Worm (Caenorhabditis elegans) whole organism, L4 larva: ENCODE results near the gene ZK632.4.

Experiments
- ces-1 ChIP-seq: fragments of 150-350 bp; sonication (generic microtip); optimal IDR thresholded peaks from 4 replicates; lab custom pipeline; 2014; ENCODE audit warnings: missing biosample characterization, missing genetic modification reagents, missing genetic modification characterization
- daf-16 ChIP-seq, 3 experiments: sonication (generic microtip); optimal IDR thresholded peaks; 2 replicates each; lab custom pipeline; 2016 to 2017; ENCODE audit warnings: missing genetic modification characterization in 3 of 3, missing genetic modification reagents in 3 of 3, mild to moderate bottlenecking in 2 of 3, missing compliant biosample characterization in 2 of 3, missing biosample characterization in 1 of 3, moderate library complexity in 1 of 3
- fkh-10 ChIP-seq: fragments of 150-350 bp; optimal IDR thresholded peaks from 2 replicates; lab custom pipeline; 2014; ENCODE audit warnings: missing biosample characterization, missing genetic modification reagents, missing genetic modification characterization
- fos-1 ChIP-seq: fragments of 150-350 bp; optimal IDR thresholded peaks from 2 replicates; lab custom pipeline; 2014; ENCODE audit warnings: missing biosample characterization, missing genetic modification characterization
- mxl-2 ChIP-seq: fragments of 200-800 bp; sonication (Bioruptor generic); conservative IDR thresholded peaks from 2 replicates; pipeline ENCODE4 v1.3.6; 2022; ENCODE audit warnings: missing genetic modification reagents, missing genetic modification characterization, missing compliant biosample characterization
- saeg-2 ChIP-seq: fragments of 200-800 bp; sonication (Bioruptor generic); IDR thresholded peaks from 2 replicates; pipeline ENCODE4 v1.3.6; 2022; ENCODE audit warnings: missing genetic modification reagents, missing genetic modification characterization, missing compliant biosample characterization
- ztf-11 ChIP-seq: fragments of 150-350 bp; optimal IDR thresholded peaks from 2 replicates; lab custom pipeline; 2014; ENCODE audit warnings: missing biosample characterization, missing genetic modification characterization

DNA sequence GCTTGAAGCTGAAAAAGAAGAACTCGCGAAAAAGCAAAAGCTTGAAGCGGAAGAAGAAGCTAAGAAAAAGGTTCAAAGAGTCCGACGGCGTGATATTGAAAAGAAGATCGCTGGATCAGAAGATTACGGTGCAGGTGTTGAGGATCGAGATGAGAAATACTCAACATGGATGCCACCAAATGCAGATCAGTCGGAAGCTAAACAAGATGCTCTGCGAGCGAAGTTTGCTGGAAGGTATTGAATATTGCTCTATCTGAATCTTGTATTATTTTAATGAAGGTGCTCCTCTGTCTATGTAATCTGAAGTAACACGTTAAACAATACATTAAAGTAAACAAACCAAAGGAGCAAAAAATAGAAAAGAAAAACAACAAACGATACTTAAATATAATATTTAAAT lies 5.2 kb downstream of the ZK632.4 start:
- TF ChIP-seq ces-1 (GFP tag; lab: Kevin White, UChicago) (no peak), fos-1 (tag; lab: Kevin White, UChicago) (no peak), mxl-2 (GFP tag; lab: Robert Waterston, UW) (no peak), ztf-11 (tag; lab: Kevin White, UChicago) (no peak), daf-16 (GFP tag; optimal IDR thresholded peaks at IDR 0.05; lab: Kevin White, UChicago) (no peak), daf-16 (tag; optimal IDR thresholded peaks at IDR 0.05; lab: Kevin White, UChicago) (no peak), fkh-10 (GFP tag; lab: Kevin White, UChicago) (no peak), saeg-2 (GFP tag; lab: Robert Waterston, UW) (no peak)
